Fruit fly (Drosophila melanogaster) whole organism, embryonic: Measurements from ENCODE around the gene CecA1.

Experiments used
- Aef1 ChIP-seq: fragments of 200-800 bp; sonication (Bioruptor generic); IDR thresholded peaks from 3 replicates; pipeline ENCODE4 v1.3.6; 2022; ENCODE audit warnings: missing biosample characterization, missing genetic modification characterization
- CG10431 ChIP-seq: fragments of 200-800 bp; sonication (Bioruptor generic); optimal IDR thresholded peaks from 3 replicates; lab custom pipeline; 2018; ENCODE audit warnings: missing biosample characterization, mild to moderate bottlenecking, missing genetic modification characterization
- CG11085 ChIP-seq: fragments of 200-800 bp; sonication (Bioruptor generic); IDR thresholded peaks from 2 replicates; pipeline ENCODE4 v1.3.6; 2022; ENCODE audit warnings: missing biosample characterization, missing genetic modification characterization
- CG11504 ChIP-seq: fragments of 200-800 bp; sonication (Bioruptor generic); optimal IDR thresholded peaks from 3 replicates; lab custom pipeline; 2019; ENCODE audit warnings: missing biosample characterization, mild to moderate bottlenecking, missing genetic modification characterization, moderate library complexity
- CG11723 ChIP-seq: fragments of 200-800 bp; sonication (Bioruptor generic); optimal IDR thresholded peaks from 2 replicates; lab custom pipeline; 2017; ENCODE audit warnings: missing biosample characterization, mild to moderate bottlenecking, missing genetic modification characterization
- CG12219 ChIP-seq: fragments of 200-800 bp; sonication (Bioruptor generic); optimal IDR thresholded peaks from 3 replicates; lab custom pipeline; 2018; ENCODE audit warnings: missing biosample characterization, mild to moderate bottlenecking, missing genetic modification characterization
- CG13287 ChIP-seq: fragments of 200-800 bp; sonication (Bioruptor generic); IDR thresholded peaks from 2 replicates; pipeline ENCODE4 v1.3.6; 2022; ENCODE audit warnings: missing biosample characterization, missing genetic modification characterization; ENCODE audit not compliant: partially characterized antibody
- CG14860 ChIP-seq: fragments of 200-800 bp; sonication (Bioruptor generic); IDR thresholded peaks from 3 replicates; pipeline ENCODE4 v1.3.6; 2022; ENCODE audit warnings: missing biosample characterization, missing genetic modification characterization; ENCODE audit not compliant: partially characterized antibody
- CG1529 ChIP-seq: fragments of 200-800 bp; sonication (Bioruptor generic); optimal IDR thresholded peaks from 3 replicates; lab custom pipeline; 2018; ENCODE audit warnings: missing biosample characterization, missing genetic modification characterization
- CG15601 ChIP-seq: fragments of 200-800 bp; sonication (Bioruptor generic); optimal IDR thresholded peaks from 3 replicates; lab custom pipeline; 2019; ENCODE audit warnings: missing biosample characterization, mild to moderate bottlenecking, missing genetic modification characterization, moderate library complexity
- CG16779 ChIP-seq: fragments of 200-800 bp; sonication (Bioruptor generic); IDR thresholded peaks from 2 replicates; pipeline ENCODE4 v1.3.6; 2022; ENCODE audit warnings: missing biosample characterization, missing genetic modification characterization
- CG17802 ChIP-seq: fragments of 200-800 bp; sonication (Bioruptor generic); optimal IDR thresholded peaks from 2 replicates; lab custom pipeline; 2018; ENCODE audit warnings: missing biosample characterization, mild to moderate bottlenecking, missing genetic modification characterization, moderate library complexity
- CG31224 ChIP-seq: fragments of 200-800 bp; sonication (Bioruptor generic); IDR thresholded peaks from 2 replicates; pipeline ENCODE4 v1.3.6; 2022; ENCODE audit warnings: missing biosample characterization, missing genetic modification characterization
- CG31365 ChIP-seq: fragments of 200-800 bp; sonication (Bioruptor generic); optimal IDR thresholded peaks from 2 replicates; lab custom pipeline; 2018; ENCODE audit warnings: missing biosample characterization, mild to moderate bottlenecking, missing genetic modification characterization
- CG3281 ChIP-seq: fragments of 200-800 bp; sonication (Bioruptor generic); optimal IDR thresholded peaks from 3 replicates; lab custom pipeline; 2017; ENCODE audit warnings: missing biosample characterization, mild to moderate bottlenecking, missing genetic modification characterization
- CG3847 ChIP-seq: fragments of 200-800 bp; sonication (Bioruptor generic); IDR thresholded peaks from 2 replicates; pipeline ENCODE4 v1.3.6; 2022; ENCODE audit warnings: missing biosample characterization, missing genetic modification characterization
- CG6689 ChIP-seq: fragments of 200-800 bp; sonication (Bioruptor generic); IDR thresholded peaks from 2 replicates; pipeline ENCODE4 v1.3.6; 2022; ENCODE audit warnings: missing biosample characterization, missing genetic modification characterization
- CG7556 ChIP-seq: fragments of 200-800 bp; sonication (Bioruptor generic); optimal IDR thresholded peaks from 2 replicates; lab custom pipeline; 2017; ENCODE audit warnings: missing biosample characterization, mild to moderate bottlenecking, missing genetic modification characterization
- CG7839 ChIP-seq: fragments of 200-800 bp; sonication (Bioruptor generic); optimal IDR thresholded peaks from 3 replicates; lab custom pipeline; 2018; ENCODE audit warnings: missing biosample characterization, mild to moderate bottlenecking, missing genetic modification characterization, moderate library complexity
- CG9797 ChIP-seq: fragments of 200-800 bp; sonication (Bioruptor generic); optimal IDR thresholded peaks from 3 replicates; lab custom pipeline; 2018; ENCODE audit warnings: missing biosample characterization, mild to moderate bottlenecking, missing genetic modification characterization
- CTCF ChIP-seq: fragments of 200-800 bp; sonication (Bioruptor generic); optimal IDR thresholded peaks from 2 replicates; lab custom pipeline; 2017; ENCODE audit warnings: missing biosample characterization, mild to moderate bottlenecking, missing genetic modification characterization, moderate library complexity
- Dfd ChIP-seq, 2 experiments: fragments of >200 bp; optimal IDR thresholded peaks; 2 replicates each; lab custom pipeline; 2017; ENCODE audit warnings: missing biosample characterization in 2 of 2, missing genetic modification characterization in 2 of 2
- Dll ChIP-seq: fragments of 200-800 bp; sonication (Bioruptor generic); IDR thresholded peaks from 4 replicates; pipeline ENCODE4 v1.3.6; 2022; ENCODE audit warnings: missing biosample characterization, missing genetic modification characterization; ENCODE audit not compliant: partially characterized antibody
- E2f2 ChIP-seq: fragments of 200-800 bp; sonication (Bioruptor generic); IDR thresholded peaks from 2 replicates; pipeline ENCODE4 v1.3.6; 2022; ENCODE audit warnings: missing biosample characterization, missing genetic modification characterization
- Fer3 ChIP-seq: fragments of 200-800 bp; sonication (Bioruptor generic); optimal IDR thresholded peaks from 2 replicates; lab custom pipeline; 2018; ENCODE audit warnings: missing biosample characterization, mild to moderate bottlenecking, missing genetic modification characterization, moderate library complexity
- Gug ChIP-seq: fragments of 200-800 bp; sonication (Bioruptor generic); IDR thresholded peaks from 4 replicates; pipeline ENCODE4 v1.3.6; 2022; ENCODE audit warnings: missing biosample characterization, missing genetic modification characterization
- HLH4C ChIP-seq: fragments of 200-800 bp; sonication (Bioruptor generic); IDR thresholded peaks from 3 replicates; pipeline ENCODE4 v1.3.6; 2022; ENCODE audit warnings: missing biosample characterization, missing genetic modification characterization; ENCODE audit not compliant: partially characterized antibody
- Hr3 ChIP-seq: fragments of 200-800 bp; sonication (Bioruptor generic); optimal IDR thresholded peaks from 3 replicates; lab custom pipeline; 2016; ENCODE audit warnings: missing biosample characterization, missing genetic modification characterization
- Hr51 ChIP-seq, 2 experiments: fragments of 200-800 bp; sonication (Bioruptor generic); optimal IDR thresholded peaks; 2 replicates in 1 of 2; 3 replicates in 1 of 2; lab custom pipeline; 2016 to 2018; ENCODE audit warnings: missing biosample characterization in 2 of 2, missing genetic modification characterization in 2 of 2, mild to moderate bottlenecking in 1 of 2, moderate library complexity in 1 of 2
- MESR4 ChIP-seq: fragments of 200-800 bp; sonication (Bioruptor generic); optimal IDR thresholded peaks from 2 replicates; lab custom pipeline; 2018; ENCODE audit warnings: missing biosample characterization, mild to moderate bottlenecking, missing genetic modification characterization, moderate library complexity
- Optix ChIP-seq: fragments of 200-800 bp; sonication (Bioruptor generic); IDR thresholded peaks from 3 replicates; pipeline ENCODE4 v1.3.6; 2022; ENCODE audit warnings: missing biosample characterization, missing genetic modification characterization
- PHDP ChIP-seq: fragments of 200-800 bp; sonication (Bioruptor generic); optimal IDR thresholded peaks from 3 replicates; lab custom pipeline; 2018; ENCODE audit warnings: missing biosample characterization, mild to moderate bottlenecking, missing genetic modification characterization, moderate library complexity
- Poxn ChIP-seq: fragments of 200-800 bp; sonication (Bioruptor generic); IDR thresholded peaks from 2 replicates; pipeline ENCODE4 v1.3.6; 2022; ENCODE audit warnings: missing biosample characterization, missing genetic modification characterization
- ab ChIP-seq: fragments of 200-800 bp; sonication (Bioruptor generic); optimal IDR thresholded peaks from 2 replicates; lab custom pipeline; 2016; ENCODE audit warnings: missing biosample characterization, missing genetic modification characterization
- ap ChIP-seq: fragments of 200-800 bp; sonication (Bioruptor generic); IDR thresholded peaks from 2 replicates; pipeline ENCODE4 v1.3.6; 2022; ENCODE audit warnings: missing biosample characterization, missing genetic modification characterization
- ara ChIP-seq: fragments of 200-800 bp; sonication (Bioruptor generic); IDR thresholded peaks from 2 replicates; pipeline ENCODE4 v1.3.6; 2022; ENCODE audit warnings: missing biosample characterization, missing genetic modification characterization
- az2 ChIP-seq: fragments of 200-800 bp; sonication (Bioruptor generic); optimal IDR thresholded peaks from 3 replicates; lab custom pipeline; 2016; ENCODE audit warnings: missing biosample characterization, missing genetic modification characterization
- bab2 ChIP-seq: fragments of 200-800 bp; sonication (Bioruptor generic); optimal IDR thresholded peaks from 2 replicates; lab custom pipeline; 2016; ENCODE audit warnings: missing biosample characterization, missing genetic modification characterization
- bbx ChIP-seq: fragments of 200-800 bp; sonication (Bioruptor generic); IDR thresholded peaks from 2 replicates; pipeline ENCODE4 v1.3.6; 2022; ENCODE audit warnings: missing biosample characterization, missing genetic modification characterization; ENCODE audit not compliant: partially characterized antibody
- bsh ChIP-seq, 2 experiments: fragments of 200-800 bp; sonication (Bioruptor generic); optimal IDR thresholded peaks; 2 replicates each; lab custom pipeline; 2017 to 2018; ENCODE audit warnings: mild to moderate bottlenecking in 2 of 2, missing biosample characterization in 2 of 2, missing genetic modification characterization in 2 of 2, moderate library complexity in 1 of 2
- cas ChIP-seq: fragments of 200-800 bp; sonication (Bioruptor generic); IDR thresholded peaks from 2 replicates; pipeline ENCODE4 v1.3.6; 2022; ENCODE audit warnings: missing biosample characterization, missing genetic modification characterization
- esg ChIP-seq: fragments of 200-800 bp; sonication (Bioruptor generic); conservative IDR thresholded peaks from 2 replicates; pipeline ENCODE4 v1.3.6; 2022; ENCODE audit warnings: missing biosample characterization, missing genetic modification characterization
- fd102C ChIP-seq: fragments of 200-800 bp; sonication (Bioruptor generic); optimal IDR thresholded peaks from 2 replicates; lab custom pipeline; 2018; ENCODE audit warnings: missing biosample characterization, mild to moderate bottlenecking, missing genetic modification characterization, moderate library complexity
- lov ChIP-seq, 2 experiments: fragments of 200-800 bp in 1 of 2; fragments of >200 bp in 1 of 2; sonication (Bioruptor generic) in 1 of 2; IDR thresholded peaks in 1 of 2; optimal IDR thresholded peaks in 1 of 2; 2 replicates in 1 of 2; 3 replicates in 1 of 2; pipeline versions ENCODE4 v1.3.6 to Lab custom; 2017 to 2022; ENCODE audit warnings: missing biosample characterization in 1 of 2, missing genetic modification characterization in 1 of 2
- maf-S ChIP-seq: fragments of 200-800 bp; sonication (Bioruptor generic); optimal IDR thresholded peaks from 2 replicates; lab custom pipeline; 2016; ENCODE audit warnings: missing biosample characterization, missing genetic modification characterization
- prd ChIP-seq, 3 experiments: fragments of >200 bp in 2 of 3; fragments of 200-800 bp in 1 of 3; sonication (Bioruptor generic) in 1 of 3; optimal IDR thresholded peaks in 2 of 3; IDR thresholded peaks in 1 of 3; 2 replicates in 2 of 3; 3 replicates in 1 of 3; pipeline versions ENCODE4 v1.3.6 to Lab custom; 2017 to 2022; ENCODE audit warnings: missing biosample characterization in 1 of 3, missing genetic modification characterization in 1 of 3
- schlank ChIP-seq: fragments of 200-800 bp; sonication (Bioruptor generic); optimal IDR thresholded peaks from 2 replicates; lab custom pipeline; 2018; ENCODE audit warnings: missing biosample characterization, mild to moderate bottlenecking, missing genetic modification characterization
- trh ChIP-seq: fragments of 200-800 bp; sonication (Bioruptor generic); optimal IDR thresholded peaks from 2 replicates; lab custom pipeline; 2016; ENCODE audit warnings: missing biosample characterization, missing genetic modification characterization
- zf30C ChIP-seq: fragments of 200-800 bp; sonication (Bioruptor generic); optimal IDR thresholded peaks from 3 replicates; lab custom pipeline; 2018; ENCODE audit warnings: missing biosample characterization, mild to moderate bottlenecking, missing genetic modification characterization
- zfh1 ChIP-seq: fragments of 200-800 bp; sonication (Bioruptor generic); IDR thresholded peaks from 3 replicates; pipeline ENCODE4 v1.3.6; 2022; ENCODE audit warnings: missing biosample characterization, missing genetic modification characterization

Gene CecA1

DNA sequence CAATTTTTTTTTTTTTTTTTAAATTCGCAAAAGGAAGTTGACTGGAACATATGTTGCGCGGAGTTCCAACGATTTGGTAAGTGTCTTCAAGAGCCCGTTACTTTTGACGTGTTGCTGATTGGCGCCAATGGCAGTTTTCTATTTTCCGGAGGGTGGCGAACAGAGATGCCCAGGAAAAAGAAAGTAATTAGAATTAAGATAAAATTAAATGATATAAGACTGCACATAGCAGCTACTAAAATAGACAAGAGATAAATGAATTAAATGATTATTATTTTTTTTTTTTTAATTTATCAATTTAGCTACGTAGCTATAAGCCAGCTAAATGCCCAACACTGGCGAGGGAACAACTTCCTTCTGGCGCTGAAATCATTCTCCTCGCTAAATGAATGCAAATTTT lies 11.6 kb downstream of the CecA1 start (continued):
- TF ChIP-seq CG7556 (GFP tag; lab: Kevin White, UChicago): peak; percentile 19
- TF ChIP-seq zf30C (GFP tag; lab: Kevin White, UChicago): no peak
- TF ChIP-seq CG31224: no peak
- no peak for TF ChIP-seq lov (optimal IDR thresholded peaks at IDR 0.05; lab: Kevin White, UChicago)
- 0 out of 3 replicates have a peak, but pooled peaks have one; percentile 31 for TF ChIP-seq lov (GFP tag; IDR thresholded peaks at IDR 0.05; lab: Robert Waterston, UW)
- no peak for TF ChIP-seq CG3847 (GFP tag; lab: Robert Waterston, UW)
- no peak for TF ChIP-seq CG17802 (tag; lab: Kevin White, UChicago)
- no peak for TF ChIP-seq CG11723 (GFP tag; lab: Kevin White, UChicago)
- no peak for TF ChIP-seq CG11085 (GFP tag; lab: Robert Waterston, UW)
- TF ChIP-seq schlank (tag; lab: Kevin White, UChicago): no peak
- no peak for TF ChIP-seq bab2 (GFP tag; lab: Kevin White, UChicago)
- no peak for TF ChIP-seq MESR4 (GFP tag; lab: Kevin White, UChicago)
- TF ChIP-seq CG9797 (GFP tag; lab: Kevin White, UChicago): no peak
- TF ChIP-seq zfh1: peak; percentile 59; the same call in 1 of the 3 replicates
- TF ChIP-seq CG3281 (GFP tag; lab: Kevin White, UChicago): no peak
- TF ChIP-seq maf-S (GFP tag; lab: Kevin White, UChicago): no peak
- TF ChIP-seq Hr51 (GFP tag; optimal IDR thresholded peaks at IDR 0.05; lab: Kevin White, UChicago): peak in 1 of 2 experiments; percentile 19
- no peak for TF ChIP-seq ab (GFP tag; lab: Kevin White, UChicago)
- TF ChIP-seq CG14860: no peak
- no peak for TF ChIP-seq cas (GFP tag; lab: Robert Waterston, UW)
- peak; percentile 34 for TF ChIP-seq CG11504 (tag; lab: Kevin White, UChicago)
- no peak for TF ChIP-seq CG1529 (GFP tag; lab: Kevin White, UChicago)
- TF ChIP-seq bsh (GFP tag; optimal IDR thresholded peaks at IDR 0.05; lab: Kevin White, UChicago): peak in 1 of 2 experiments; percentile 51
- no peak for TF ChIP-seq CG12219
- peak; percentile 26 for TF ChIP-seq PHDP (tag; lab: Kevin White, UChicago)
- no peak for TF ChIP-seq CG13287 (GFP tag; lab: Robert Waterston, UW)
- TF ChIP-seq E2f2: no peak
- no peak for TF ChIP-seq Fer3 (tag; lab: Kevin White, UChicago)
- no peak for TF ChIP-seq trh
- no peak for TF ChIP-seq HLH4C (GFP tag; lab: Robert Waterston, UW)
- TF ChIP-seq prd (optimal IDR thresholded peaks at IDR 0.05; lab: Kevin White, UChicago): no peak
- peak; percentile 71; the same call in 2 of the 3 replicates for TF ChIP-seq prd (GFP tag; IDR thresholded peaks at IDR 0.05; lab: Robert Waterston, UW)
- no peak for TF ChIP-seq Hr3 (GFP tag; lab: Kevin White, UChicago)
- no peak for TF ChIP-seq fd102C (GFP tag; lab: Kevin White, UChicago)
- TF ChIP-seq ara: peak; percentile 60; the same call in 1 of the 2 replicates
- peak; percentile 16 for TF ChIP-seq az2
- peak; percentile 52; the same call in 1 of the 2 replicates for TF ChIP-seq CG6689 (GFP tag; lab: Robert Waterston, UW)
- TF ChIP-seq Optix: no peak
- no peak for TF ChIP-seq Aef1 (GFP tag; lab: Robert Waterston, UW)
- no peak for TF ChIP-seq Gug
- TF ChIP-seq bbx (GFP tag; lab: Robert Waterston, UW): no peak
- TF ChIP-seq CG10431 (GFP tag; lab: Kevin White, UChicago): no peak
- peak; percentile 41 for TF ChIP-seq CG7839 (tag; lab: Kevin White, UChicago)
- TF ChIP-seq esg (GFP tag; lab: Robert Waterston, UW): 0 out of 2 replicates have a peak, but pooled peaks have one; percentile 18
- no peak for TF ChIP-seq CTCF (GFP tag; lab: Kevin White, UChicago)
- TF ChIP-seq ap (GFP tag; lab: Robert Waterston, UW): no peak
- no peak for TF ChIP-seq CG31365 (tag; lab: Kevin White, UChicago)
- no peak for TF ChIP-seq Dfd (GFP tag; optimal IDR thresholded peaks at IDR 0.05; lab: Kevin White, UChicago)
- TF ChIP-seq CG16779: no peak
- no peak for TF ChIP-seq Dll
- no peak for TF ChIP-seq Poxn (GFP tag; lab: Robert Waterston, UW)
- TF ChIP-seq CG15601 (tag; lab: Kevin White, UChicago): no peak
